Worm (Caenorhabditis elegans): ENCODE results near the gene C39E9.7.

ce11 chrIV:13059284-13059683, 17.2 kb downstream of the C39E9.7 start, which contains the start of gene scl-3:
- no peak for TF ChIP-seq madf-3 (GFP tag; IDR thresholded peaks at IDR 0.05)
- TF ChIP-seq him-1 (tag; optimal IDR thresholded peaks at IDR 0.05), result no peak
- no peak for TF ChIP-seq K11D2.4 (GFP tag; IDR thresholded peaks at IDR 0.05)
- no peak for TF ChIP-seq lir-1 (GFP tag; conservative IDR thresholded peaks at IDR 0.05)
- no peak for TF ChIP-seq dpff-1 (tag; optimal IDR thresholded peaks at IDR 0.05)
- no peak for TF ChIP-seq aptf-3 (GFP tag; IDR thresholded peaks at IDR 0.05)
- TF ChIP-seq unc-62 (GFP tag; optimal IDR thresholded peaks at IDR 0.05), result no peak
- no peak for TF ChIP-seq ama-1 (optimal IDR thresholded peaks at IDR 0.05)
- TF ChIP-seq ama-1 (GFP tag; optimal IDR thresholded peaks at IDR 0.05), result no peak
- no peak for TF ChIP-seq nhr-120 (GFP tag; IDR thresholded peaks at IDR 0.05)
- TF ChIP-seq nhr-179 (tag; optimal IDR thresholded peaks at IDR 0.05), result no peak
- no peak for TF ChIP-seq Y95B8A.8 (GFP tag; IDR thresholded peaks at IDR 0.05)
